Worm (Caenorhabditis elegans) whole organism, early embryonic: ENCODE results near the gene F54D5.24.

Experiments used
- ama-1 ChIP-seq: fragments of 150-350 bp; optimal IDR thresholded peaks from 2 replicates; lab custom pipeline; 2014
- flt-1 ChIP-seq: fragments of 200-800 bp; sonication (Bioruptor generic); IDR thresholded peaks from 2 replicates; pipeline ENCODE4 v1.3.6; 2022; ENCODE audit warnings: missing genetic modification characterization, missing compliant biosample characterization
- hmg-4 ChIP-seq: fragments of 200-800 bp; sonication (Bioruptor generic); optimal IDR thresholded peaks from 2 replicates; lab custom pipeline; 2018; ENCODE audit warnings: mild to moderate bottlenecking, missing genetic modification characterization, missing compliant biosample characterization
- tbx-37 ChIP-seq: fragments of 200-800 bp; sonication (Bioruptor generic); conservative IDR thresholded peaks from 2 replicates; pipeline ENCODE4 v1.3.6; 2022; ENCODE audit warnings: missing genetic modification reagents, missing genetic modification characterization, missing compliant biosample characterization

DNA sequence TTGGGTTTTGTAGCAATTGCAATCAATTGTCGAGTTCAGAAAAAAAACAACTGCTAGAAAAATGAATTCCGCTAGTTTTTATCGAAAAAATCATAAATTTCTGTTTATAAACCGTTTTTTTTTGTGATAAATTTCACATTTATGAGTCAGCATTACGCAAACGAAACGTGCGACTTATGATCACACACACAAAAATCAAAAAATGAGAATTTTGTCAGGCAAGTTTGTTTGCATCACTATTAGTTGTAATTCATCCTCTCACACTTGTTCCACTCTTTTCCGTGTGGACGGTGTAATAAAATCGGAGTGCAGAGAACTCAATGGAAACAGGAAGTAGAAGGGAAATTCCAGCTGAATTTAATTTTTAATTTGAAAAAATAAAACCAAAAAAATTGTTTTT lies 21.6 kb downstream of the F54D5.24 start, which contains the start of gene pcs-1:
- TF ChIP-seq flt-1 (GFP tag; lab: Robert Waterston, UW) (no peak), ama-1 (lab: Kevin White, UChicago) (no peak), tbx-37 (GFP tag; lab: Robert Waterston, UW) (no peak), hmg-4 (no peak)
